Worm (Caenorhabditis elegans) whole organism, late embryonic: ENCODE measurements around the gene gtf-2F2.

Source experiments
- C08G9.2 ChIP-seq: sonication (generic microtip); optimal IDR thresholded peaks from 2 replicates; lab custom pipeline; 2016; ENCODE audit warnings: mild to moderate bottlenecking, missing genetic modification characterization, moderate library complexity, missing compliant biosample characterization
- ceh-14 ChIP-seq: sonication (generic microtip); optimal IDR thresholded peaks from 2 replicates; lab custom pipeline; 2016; ENCODE audit warnings: missing genotype, missing genetic modification characterization, missing compliant biosample characterization
- ceh-31 ChIP-seq: sonication (generic microtip); optimal IDR thresholded peaks from 2 replicates; lab custom pipeline; 2016; ENCODE audit warnings: missing genetic modification characterization, missing compliant biosample characterization
- elt-2 ChIP-seq: sonication (generic microtip); optimal IDR thresholded peaks from 2 replicates; lab custom pipeline; 2016; ENCODE audit warnings: missing genetic modification reagents, missing genetic modification characterization, missing compliant biosample characterization
- nhr-11 ChIP-seq: fragments of 150-350 bp; optimal IDR thresholded peaks from 2 replicates; lab custom pipeline; 2014; ENCODE audit warnings: missing biosample characterization, missing genetic modification characterization
- npax-4 ChIP-seq: sonication (generic microtip); optimal IDR thresholded peaks from 2 replicates; lab custom pipeline; 2016; ENCODE audit warnings: missing genetic modification characterization, missing compliant biosample characterization
- pag-3 ChIP-seq: sonication (generic microtip); optimal IDR thresholded peaks from 2 replicates; lab custom pipeline; 2016; ENCODE audit warnings: missing compliant biosample characterization, missing genetic modification characterization, borderline replicate concordance
- pha-4 ChIP-seq: fragments of 150-350 bp; optimal IDR thresholded peaks from 2 replicates; lab custom pipeline; 2018; ENCODE audit warnings: missing biosample characterization, missing genetic modification reagents, missing genetic modification characterization
- ztf-16 ChIP-seq: sonication (generic microtip); optimal IDR thresholded peaks from 2 replicates; lab custom pipeline; 2017; ENCODE audit warnings: missing genetic modification characterization, missing compliant biosample characterization

- TF ChIP-seq elt-2 (tag; lab: Kevin White, UChicago) = no peak
- no peak for TF ChIP-seq ztf-16 (tag; lab: Kevin White, UChicago)
- no peak for TF ChIP-seq ceh-14
- no peak for TF ChIP-seq nhr-11 (tag; lab: Kevin White, UChicago)
- no peak for TF ChIP-seq C08G9.2 (tag; lab: Kevin White, UChicago)
- TF ChIP-seq pag-3 (tag; lab: Kevin White, UChicago) = no peak
- TF ChIP-seq ceh-31 = no peak
- TF ChIP-seq pha-4 (tag; lab: Kevin White, UChicago) = no peak
- TF ChIP-seq npax-4 (tag; lab: Kevin White, UChicago) = no peak
These were observed 7.9 kb downstream of the gtf-2F2 start, which contains the start of gene Y39B6A.33 for ce11 chrV:19001656-19002055.
